Worm (Caenorhabditis elegans) whole organism, L2 larva: ENCODE data around the gene T27E7.1.

ENCODE experiments used
- C34F6.9 ChIP-seq: fragments of 150-350 bp; optimal IDR thresholded peaks from 2 replicates; lab custom pipeline; 2014; ENCODE audit warnings: missing biosample characterization, missing genetic modification characterization
- F13H6.1 ChIP-seq: sonication (generic microtip); optimal IDR thresholded peaks from 2 replicates; lab custom pipeline; 2016; ENCODE audit warnings: missing genetic modification characterization, missing compliant biosample characterization
- R02D3.7 ChIP-seq: fragments of 150-350 bp; optimal IDR thresholded peaks from 2 replicates; lab custom pipeline; 2014; ENCODE audit warnings: missing biosample characterization, missing genetic modification characterization
- Y55F3AM.14 ChIP-seq: fragments of 200-800 bp; sonication (Bioruptor generic); optimal IDR thresholded peaks from 2 replicates; lab custom pipeline; 2018; ENCODE audit warnings: mild to moderate bottlenecking, missing genetic modification characterization, missing compliant biosample characterization
- ZK546.5 ChIP-seq: sonication (generic microtip); optimal IDR thresholded peaks from 2 replicates; lab custom pipeline; 2017; ENCODE audit warnings: missing biosample characterization, missing genetic modification characterization
- aly-2 ChIP-seq: fragments of 150-350 bp; optimal IDR thresholded peaks from 2 replicates; lab custom pipeline; 2014; ENCODE audit warnings: missing biosample characterization, missing genetic modification characterization
- blmp-1 ChIP-seq: sonication (generic microtip); optimal IDR thresholded peaks from 2 replicates; lab custom pipeline; 2017; ENCODE audit warnings: missing genetic modification characterization, mild to moderate bottlenecking, missing compliant biosample characterization, antibody characterized with exemption, moderate library complexity; ENCODE audit not compliant: insufficient read depth
- ceh-16 ChIP-seq: fragments of 150-350 bp; optimal IDR thresholded peaks from 2 replicates; lab custom pipeline; 2014; ENCODE audit warnings: missing biosample characterization, missing genetic modification characterization
- egl-27 ChIP-seq: sonication (generic microtip); optimal IDR thresholded peaks from 3 replicates; lab custom pipeline; 2017; ENCODE audit warnings: missing biosample characterization, missing genetic modification reagents, missing genetic modification characterization
- elt-3 ChIP-seq: sonication (generic microtip); optimal IDR thresholded peaks from 2 replicates; lab custom pipeline; 2017; ENCODE audit warnings: missing biosample characterization, missing genetic modification characterization
- gmeb-1 ChIP-seq: fragments of 150-350 bp; optimal IDR thresholded peaks from 2 replicates; lab custom pipeline; 2014; ENCODE audit warnings: missing biosample characterization, missing genetic modification characterization
- lin-13 ChIP-seq: fragments of 150-350 bp; optimal IDR thresholded peaks from 2 replicates; lab custom pipeline; 2014; ENCODE audit warnings: missing biosample characterization, missing genetic modification reagents, missing genetic modification characterization
- lin-39 ChIP-seq: fragments of 150-350 bp; optimal IDR thresholded peaks from 2 replicates; lab custom pipeline; 2014; ENCODE audit warnings: missing biosample characterization, missing genetic modification reagents, missing genetic modification characterization
- mab-5 ChIP-seq: fragments of 150-350 bp; optimal IDR thresholded peaks from 2 replicates; lab custom pipeline; 2014; ENCODE audit warnings: missing biosample characterization, missing genetic modification characterization
- mbf-1 ChIP-seq: sonication (generic microtip); optimal IDR thresholded peaks from 2 replicates; lab custom pipeline; 2017; ENCODE audit warnings: missing biosample characterization, missing genetic modification characterization
- mdl-1 ChIP-seq, 2 experiments: fragments of 150-350 bp in 1 of 2; sonication (generic microtip) in 1 of 2; optimal IDR thresholded peaks; 2 replicates each; lab custom pipeline; 2017; ENCODE audit warnings: missing biosample characterization in 2 of 2, missing genetic modification characterization in 2 of 2
- nhr-10 ChIP-seq: sonication (generic microtip); optimal IDR thresholded peaks from 2 replicates; lab custom pipeline; 2017; ENCODE audit warnings: missing biosample characterization, missing genetic modification characterization
- nhr-11 ChIP-seq: fragments of 150-350 bp; optimal IDR thresholded peaks from 2 replicates; lab custom pipeline; 2014; ENCODE audit warnings: missing biosample characterization, missing genetic modification characterization
- nhr-12 ChIP-seq: fragments of 150-350 bp; optimal IDR thresholded peaks from 2 replicates; lab custom pipeline; 2014; ENCODE audit warnings: missing biosample characterization, missing genetic modification characterization
- nhr-129 ChIP-seq: fragments of 150-350 bp; optimal IDR thresholded peaks from 2 replicates; lab custom pipeline; 2014; ENCODE audit warnings: missing biosample characterization, missing genetic modification characterization
- nhr-21 ChIP-seq: fragments of 150-350 bp; optimal IDR thresholded peaks from 2 replicates; lab custom pipeline; 2014; ENCODE audit warnings: missing biosample characterization, missing genetic modification characterization
- nhr-25 ChIP-seq: fragments of 150-350 bp; sonication (generic microtip); optimal IDR thresholded peaks from 3 replicates; lab custom pipeline; 2014; ENCODE audit warnings: missing biosample characterization, missing genetic modification characterization
- nhr-6 ChIP-seq: fragments of 150-350 bp; optimal IDR thresholded peaks from 2 replicates; lab custom pipeline; 2014; ENCODE audit warnings: missing biosample characterization, missing genetic modification characterization
- peb-1 ChIP-seq: fragments of 150-350 bp; optimal IDR thresholded peaks from 2 replicates; lab custom pipeline; 2014; ENCODE audit warnings: missing biosample characterization, missing genetic modification characterization
- sem-4 ChIP-seq: fragments of 150-350 bp; optimal IDR thresholded peaks from 2 replicates; lab custom pipeline; 2014; ENCODE audit warnings: missing biosample characterization, missing genetic modification reagents, missing genetic modification characterization
- sma-3 ChIP-seq: sonication (generic microtip); optimal IDR thresholded peaks from 2 replicates; lab custom pipeline; 2016; ENCODE audit warnings: missing genetic modification reagents, missing genetic modification characterization, missing compliant biosample characterization
- sma-9 ChIP-seq, 2 experiments: fragments of 150-350 bp in 1 of 2; sonication (generic microtip) in 1 of 2; optimal IDR thresholded peaks; 2 replicates each; lab custom pipeline; 2014 to 2016; ENCODE audit warnings: missing genetic modification characterization in 2 of 2, mild to moderate bottlenecking in 1 of 2, missing biosample characterization in 1 of 2, missing compliant biosample characterization in 1 of 2, missing genetic modification reagents in 1 of 2, moderate library complexity in 1 of 2
- snpc-4 ChIP-seq: fragments of 150-350 bp; optimal IDR thresholded peaks from 2 replicates; lab custom pipeline; 2014; ENCODE audit warnings: missing biosample characterization, missing genetic modification characterization
- unc-39 ChIP-seq: fragments of 150-350 bp; optimal IDR thresholded peaks from 2 replicates; lab custom pipeline; 2014; ENCODE audit warnings: missing biosample characterization, missing genetic modification characterization
- zag-1 ChIP-seq: fragments of 150-350 bp; optimal IDR thresholded peaks from 2 replicates; lab custom pipeline; 2014; ENCODE audit warnings: missing biosample characterization, missing genetic modification characterization
- ztf-11 ChIP-seq: sonication (generic microtip); optimal IDR thresholded peaks from 2 replicates; lab custom pipeline; 2017; ENCODE audit warnings: missing biosample characterization, missing genetic modification characterization

The T27E7.1 gene

ce11 chrIV:14506042-14506441 is 13.5 kb upstream of the T27E7.1 start:
- TF ChIP-seq C34F6.9 (peak; percentile 6), nhr-129 (tag; lab: Kevin White, UChicago) (peak; percentile 65), F13H6.1 (tag; lab: Kevin White, UChicago) (peak; percentile 58), aly-2 (tag; lab: Kevin White, UChicago) (no peak), sem-4 (tag; lab: Kevin White, UChicago) (no peak)

- TF ChIP-seq sma-9 (GFP tag; optimal IDR thresholded peaks at IDR 0.05; lab: Kevin White, UChicago) (peak; percentile 43), sma-9 (tag; optimal IDR thresholded peaks at IDR 0.05; lab: Kevin White, UChicago) (no peak), R02D3.7 (tag; lab: Kevin White, UChicago) (no peak), lin-13 (no peak), nhr-21 (tag; lab: Kevin White, UChicago) (no peak), mdl-1 (tag; optimal IDR thresholded peaks at IDR 0.05; lab: Kevin White, UChicago) (no peak), nhr-129 (tag; lab: Kevin White, UChicago) (peak; percentile 82), F13H6.1 (tag; lab: Kevin White, UChicago) (peak; percentile 70), C34F6.9 (peak; percentile 18), snpc-4 (tag; lab: Kevin White, UChicago) (no peak), ceh-16 (tag; lab: Kevin White, UChicago) (no peak), gmeb-1 (tag; lab: Kevin White, UChicago) (no peak), sem-4 (tag; lab: Kevin White, UChicago) (no peak), ZK546.5 (tag; lab: Kevin White, UChicago) (no peak), peb-1 (tag; lab: Kevin White, UChicago) (no peak), ztf-11 (tag; lab: Kevin White, UChicago) (no peak), egl-27 (no peak), nhr-12 (no peak)
Observed at ce11 chrIV:14506995-14507394, 12.6 kb upstream of the T27E7.1 start.

- TF ChIP-seq mbf-1 (no peak), nhr-11 (tag; lab: Kevin White, UChicago) (no peak), gmeb-1 (tag; lab: Kevin White, UChicago) (no peak), R02D3.7 (tag; lab: Kevin White, UChicago) (no peak), mab-5 (tag; lab: Kevin White, UChicago) (no peak), ZK546.5 (tag; lab: Kevin White, UChicago) (no peak), nhr-6 (tag; lab: Kevin White, UChicago) (no peak), Y55F3AM.14 (GFP tag; lab: Kevin White, UChicago) (no peak), ztf-11 (tag; lab: Kevin White, UChicago) (no peak)
Observed at ce11 chrIV:14512405-14512804, 7.2 kb upstream of the T27E7.1 start, which contains the start of gene Y57G11A.5. TSS of gene Y57G11A.5 (minus strand) at chrIV:14512505.

DNA sequence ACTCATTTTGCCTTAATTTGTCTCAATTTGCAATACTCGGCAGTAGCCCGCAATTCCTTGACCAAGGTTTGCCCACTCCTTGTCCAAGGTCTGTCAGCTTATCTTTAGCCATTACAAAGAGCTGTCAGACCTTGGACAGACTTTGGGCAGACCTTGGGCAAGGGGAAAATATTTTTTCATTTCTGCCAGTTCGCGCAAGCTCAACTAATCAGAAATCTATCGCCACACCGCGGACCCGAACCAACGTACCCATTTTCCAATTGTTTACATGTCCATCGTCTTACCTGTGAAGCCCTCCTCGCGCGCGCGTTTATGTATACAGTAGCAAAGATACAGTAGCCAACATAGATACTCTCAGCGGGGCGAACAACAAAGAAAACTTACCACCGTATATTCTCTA is 4.4 kb upstream of the T27E7.1 start:
- TF ChIP-seq nhr-6 (tag; lab: Kevin White, UChicago) (no peak), elt-3 (tag; lab: Kevin White, UChicago) (no peak), C34F6.9 (no peak), aly-2 (tag; lab: Kevin White, UChicago) (no peak), nhr-10 (tag; lab: Kevin White, UChicago) (no peak), egl-27 (no peak), R02D3.7 (tag; lab: Kevin White, UChicago) (no peak), sma-3 (GFP tag; lab: Kevin White, UChicago) (no peak), mab-5 (tag; lab: Kevin White, UChicago) (no peak), unc-39 (tag; lab: Kevin White, UChicago) (no peak), nhr-12 (no peak)

DNA sequence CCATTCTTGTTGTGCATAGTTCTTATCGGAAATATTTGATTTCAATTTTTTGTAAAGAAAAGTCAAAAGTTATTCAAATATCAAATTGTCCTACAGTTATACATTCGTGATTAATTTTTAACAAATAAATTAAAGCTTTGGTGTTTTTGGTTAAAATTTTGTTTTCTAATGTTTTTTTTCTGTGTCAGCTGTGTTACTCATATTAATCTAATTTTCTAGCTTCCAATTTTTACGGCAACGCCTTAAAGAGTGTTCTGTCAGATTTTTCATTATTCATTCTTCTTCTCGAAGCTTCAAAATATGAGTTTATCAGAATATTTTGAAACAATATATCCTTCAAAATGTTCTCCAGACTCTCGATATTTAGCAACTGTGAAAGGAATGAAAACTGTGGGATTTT is 4.0 kb downstream of the T27E7.1 start, which contains the start of gene srh-63:
srh-63 (plus strand) TSS at position 301 of the 400 bp plus-strand sequence.
- no peak for TF ChIP-seq blmp-1 (tag; lab: Kevin White, UChicago)
- TF ChIP-seq, all 48 proteins: peak for 0

ce11 chrIV:14528718-14529117 is 9.2 kb downstream of the T27E7.1 start, which contains the start of gene T27E7.3:
TSS of gene T27E7.3 (plus strand) at chrIV:14529018.
- no peak for TF ChIP-seq mdl-1 (tag; optimal IDR thresholded peaks at IDR 0.05; lab: Kevin White, UChicago)
- no peak for TF ChIP-seq mbf-1
- no peak for TF ChIP-seq zag-1 (tag; lab: Kevin White, UChicago)
- TF ChIP-seq peb-1 (tag; lab: Kevin White, UChicago), result no peak
- TF ChIP-seq lin-39, result no peak
- TF ChIP-seq nhr-25 (tag; lab: Kevin White, UChicago), result no peak
- TF ChIP-seq nhr-6 (tag; lab: Kevin White, UChicago), result no peak
- TF ChIP-seq aly-2 (tag; lab: Kevin White, UChicago), result no peak
- TF ChIP-seq nhr-129 (tag; lab: Kevin White, UChicago), result no peak
- no peak for TF ChIP-seq blmp-1 (tag; lab: Kevin White, UChicago)
- TF ChIP-seq gmeb-1 (tag; lab: Kevin White, UChicago), result no peak
